Worm (Caenorhabditis elegans) whole organism, mixed stage, embryonic: ENCODE results near the gene rab-3.

Experiments used
- blmp-1 ChIP-seq: fragments of 150-350 bp; optimal IDR thresholded peaks from 2 replicates; lab custom pipeline; 2014; ENCODE audit warnings: missing biosample characterization, missing genetic modification characterization
- elt-1 ChIP-seq: sonication (generic microtip); optimal IDR thresholded peaks from 2 replicates; lab custom pipeline; 2017; ENCODE audit warnings: missing genetic modification characterization, mild to moderate bottlenecking, missing compliant biosample characterization, antibody characterized with exemption, moderate library complexity, borderline replicate concordance; ENCODE audit not compliant: insufficient read depth
- snpc-4 ChIP-seq: fragments of 150-350 bp; optimal IDR thresholded peaks from 2 replicates; lab custom pipeline; 2014; ENCODE audit warnings: missing biosample characterization, missing genetic modification characterization
- ztf-11 ChIP-seq: fragments of 150-350 bp; optimal IDR thresholded peaks from 2 replicates; lab custom pipeline; 2014; ENCODE audit warnings: missing biosample characterization, missing genetic modification characterization

DNA sequence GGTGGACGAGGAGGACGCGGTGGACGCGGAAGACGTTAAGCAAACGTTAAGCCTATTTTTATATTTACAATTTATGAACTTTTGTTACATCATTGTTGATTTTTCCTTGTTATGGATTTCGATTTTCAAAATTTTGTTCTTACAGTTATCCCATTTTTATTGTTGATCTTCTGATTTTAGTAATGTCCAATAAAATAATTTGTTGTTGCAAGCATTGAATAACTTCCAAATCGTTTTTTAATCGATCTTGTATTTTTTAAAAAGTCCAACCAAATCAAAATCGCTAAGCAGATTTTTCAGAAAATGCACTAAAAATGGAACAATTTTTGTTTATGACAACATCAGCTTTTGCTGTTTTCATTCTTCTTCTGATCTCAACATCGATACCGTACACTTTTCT lies 9.8 kb downstream of the rab-3 start, which contains the start of gene zipt-3:
- TF ChIP-seq elt-1 (tag; lab: Kevin White, UChicago) (no peak), ztf-11 (tag; lab: Kevin White, UChicago) (no peak), snpc-4 (tag; lab: Kevin White, UChicago) (no peak), blmp-1 (no peak)
